Fruit fly (Drosophila melanogaster): Measurements from ENCODE around the gene Nup205.

The Nup205 gene

dm6 chrX:19850503-19851094 lies 1.4 kb upstream of the Nup205 start (continued):
- TF ChIP-seq HHEX (GFP tag; optimal IDR thresholded peaks at IDR 0.05) (peak; percentile 84), CG9876 (GFP tag; optimal IDR thresholded peaks at IDR 0.05) (peak; percentile 81), CG31388 (GFP tag; optimal IDR thresholded peaks at IDR 0.05) (peak; percentile 73), tin (GFP tag; optimal IDR thresholded peaks at IDR 0.05) (peak; percentile 92), fd102C (GFP tag; optimal IDR thresholded peaks at IDR 0.05) (peak; percentile 88), HLHmδ (GFP tag; optimal IDR thresholded peaks at IDR 0.05) (peak; percentile 45), Taf1 (GFP tag; IDR thresholded peaks at IDR 0.05) (no peak), CkIIα-i1 (GFP tag; IDR thresholded peaks at IDR 0.05) (no peak), CG15514 (GFP tag; optimal IDR thresholded peaks at IDR 0.05) (peak; percentile 13), CG30403 (GFP tag; optimal IDR thresholded peaks at IDR 0.05) (peak; percentile 93), CG13287 (GFP tag; IDR thresholded peaks at IDR 0.05; ENCODE audit: partially characterized antibody) (no peak), Dad (GFP tag; optimal IDR thresholded peaks at IDR 0.05) (peak; percentile 80), CG3065 (GFP tag; optimal IDR thresholded peaks at IDR 0.05) (peak; percentile 90), onecut (GFP tag; IDR thresholded peaks at IDR 0.05) (peak; percentile 85), hbn (GFP tag; IDR thresholded peaks at IDR 0.05; ENCODE audit: partially characterized antibody) (no peak), grau (tag; optimal IDR thresholded peaks at IDR 0.05) (peak; percentile 73), CG5180 (GFP tag; optimal IDR thresholded peaks at IDR 0.05) (peak; percentile 62), slou (GFP tag; optimal IDR thresholded peaks at IDR 0.05) (peak; percentile 71), peb (GFP tag; IDR thresholded peaks at IDR 0.05) (peak; percentile 83), Camta (GFP tag; optimal IDR thresholded peaks at IDR 0.05) (peak; percentile 91), CG8944 (GFP tag; optimal IDR thresholded peaks at IDR 0.05) (peak; percentile 93), pfk (GFP tag; optimal IDR thresholded peaks at IDR 0.05) (no peak), btn (GFP tag; optimal IDR thresholded peaks at IDR 0.05) (peak; percentile 90), Sox102F (GFP tag; optimal IDR thresholded peaks at IDR 0.05) (peak; percentile 95), Tbp (GFP tag; optimal IDR thresholded peaks at IDR 0.05) (no peak), CoRest (tag; optimal IDR thresholded peaks at IDR 0.05) (peak; percentile 89), hb (GFP tag; IDR thresholded peaks at IDR 0.05; ENCODE audit: partially characterized antibody) (no peak), CG6683 (GFP tag; optimal IDR thresholded peaks at IDR 0.05) (peak; percentile 34), Ets65A (GFP tag) (peak; percentile 96), CG34376 (GFP tag; optimal IDR thresholded peaks at IDR 0.05) (no peak), CG13424 (tag; optimal IDR thresholded peaks at IDR 0.05) (peak; percentile 87), D (optimal IDR thresholded peaks at IDR 0.05) (no peak), D (GFP tag; optimal IDR thresholded peaks at IDR 0.05) (peak; percentile 95), Atf3 (GFP tag; optimal IDR thresholded peaks at IDR 0.05) (peak; percentile 93), CG17361 (GFP tag; IDR thresholded peaks at IDR 0.05) (peak; percentile 94), CG9797 (GFP tag; optimal IDR thresholded peaks at IDR 0.05) (no peak), CG10147 (GFP tag; optimal IDR thresholded peaks at IDR 0.05) (peak; percentile 66), Dek (tag; optimal IDR thresholded peaks at IDR 0.05) (peak; percentile 78), CG11696 (GFP tag; IDR thresholded peaks at IDR 0.05) (peak; percentile 68), Nf-YA (GFP tag; IDR thresholded peaks at IDR 0.05) (peak; percentile 71), Eip74EF (GFP tag; optimal IDR thresholded peaks at IDR 0.05) (peak in 1 of 2 experiments; percentile 85), Antp (GFP tag; optimal IDR thresholded peaks at IDR 0.05) (peak; percentile 87), lola (GFP tag; optimal IDR thresholded peaks at IDR 0.05) (peak in 1 of 3 experiments; percentile 95), cad (GFP tag; optimal IDR thresholded peaks at IDR 0.05) (no peak), MBD-R2 (GFP tag; IDR thresholded peaks at IDR 0.05) (peak; percentile 31; the same call in 1 of the 2 replicates), CG4617 (GFP tag; optimal IDR thresholded peaks at IDR 0.05; ENCODE audit: borderline replicate concordance) (peak; percentile 81), E2f2 (GFP tag; IDR thresholded peaks at IDR 0.05) (peak; percentile 60; the same call in 1 of the 2 replicates), zen (tag; optimal IDR thresholded peaks at IDR 0.05) (peak; percentile 96), ci (GFP tag; IDR thresholded peaks at IDR 0.05) (peak; percentile 96), Xbp1 (GFP tag; optimal IDR thresholded peaks at IDR 0.05) (peak; percentile 95)

All from whole organism, embryonic.